Fruit fly (Drosophila melanogaster) whole organism, embryonic: ENCODE data around the gene COX6B.
A peak's percentile ranks its signal among the peaks of the same experiment; 100 is the strongest.

ENCODE experiments used
- CG11093 ChIP-seq: fragments of 200-800 bp; sonication (Bioruptor generic); IDR thresholded peaks from 3 replicates; pipeline ENCODE4 v1.3.6; 2022; ENCODE audit warnings: missing biosample characterization, missing genetic modification characterization
- CG11695 ChIP-seq: fragments of 200-800 bp; sonication (Bioruptor generic); IDR thresholded peaks from 3 replicates; pipeline ENCODE4 v1.3.6; 2022; ENCODE audit warnings: missing biosample characterization, missing genetic modification characterization
- CG12659 ChIP-seq: fragments of 200-800 bp; sonication (Bioruptor generic); optimal IDR thresholded peaks from 3 replicates; lab custom pipeline; 2017; ENCODE audit warnings: mild to moderate bottlenecking, missing biosample characterization, missing genetic modification reagents, missing genetic modification characterization
- CG12942 ChIP-seq: fragments of 200-800 bp; sonication (Bioruptor generic); optimal IDR thresholded peaks from 3 replicates; lab custom pipeline; 2016; ENCODE audit warnings: missing biosample characterization, missing genetic modification characterization
- CG13123 ChIP-seq: fragments of 200-800 bp; sonication (Bioruptor generic); optimal IDR thresholded peaks from 2 replicates; lab custom pipeline; 2016; ENCODE audit warnings: missing biosample characterization, missing genetic modification characterization
- CG16815 ChIP-seq: fragments of 200-800 bp; sonication (Bioruptor generic); optimal IDR thresholded peaks from 3 replicates; lab custom pipeline; 2017; ENCODE audit warnings: missing biosample characterization, mild to moderate bottlenecking, missing genetic modification characterization
- CG16863 ChIP-seq: fragments of 200-800 bp; sonication (Bioruptor generic); optimal IDR thresholded peaks from 3 replicates; lab custom pipeline; 2016; ENCODE audit warnings: missing biosample characterization, missing genetic modification characterization
- CG17802 ChIP-seq: fragments of 200-800 bp; sonication (Bioruptor generic); optimal IDR thresholded peaks from 2 replicates; lab custom pipeline; 2018; ENCODE audit warnings: missing biosample characterization, mild to moderate bottlenecking, missing genetic modification characterization, moderate library complexity
- CG17829 ChIP-seq: fragments of 200-800 bp; optimal IDR thresholded peaks from 2 replicates; lab custom pipeline; 2019; ENCODE audit warnings: missing biosample characterization, mild to moderate bottlenecking, missing genetic modification characterization, moderate library complexity
- CG18599 ChIP-seq: fragments of 200-800 bp; sonication (Bioruptor generic); optimal IDR thresholded peaks from 3 replicates; lab custom pipeline; 2017; ENCODE audit warnings: missing biosample characterization, missing genetic modification characterization, mild to moderate bottlenecking, moderate library complexity, missing genetic modification reagents
- CG2889 ChIP-seq: fragments of 200-800 bp; sonication (Bioruptor generic); IDR thresholded peaks from 3 replicates; pipeline ENCODE4 v1.3.6; 2022; ENCODE audit warnings: missing biosample characterization, missing genetic modification characterization
- CG4328 ChIP-seq: fragments of 200-800 bp; sonication (Bioruptor generic); optimal IDR thresholded peaks from 3 replicates; lab custom pipeline; 2017; ENCODE audit warnings: missing biosample characterization, missing genetic modification reagents, missing genetic modification characterization
- CG5245 ChIP-seq: fragments of 200-800 bp; sonication (Bioruptor generic); optimal IDR thresholded peaks from 3 replicates; lab custom pipeline; 2016; ENCODE audit warnings: missing biosample characterization, missing genetic modification characterization
- CG7271 ChIP-seq: fragments of 200-800 bp; sonication (Bioruptor generic); optimal IDR thresholded peaks from 2 replicates; lab custom pipeline; 2018; ENCODE audit warnings: missing biosample characterization, mild to moderate bottlenecking, missing genetic modification characterization, moderate library complexity
- CG7357 ChIP-seq: fragments of 200-800 bp; sonication (Bioruptor generic); IDR thresholded peaks from 3 replicates; pipeline ENCODE4 v1.3.6; 2022; ENCODE audit warnings: missing biosample characterization, missing genetic modification characterization
- CG7963 ChIP-seq: fragments of 200-800 bp; sonication (Bioruptor generic); IDR thresholded peaks from 3 replicates; pipeline ENCODE4 v1.3.6; 2022; ENCODE audit warnings: missing biosample characterization, missing genetic modification characterization; ENCODE audit not compliant: partially characterized antibody
- CG8290 ChIP-seq, 3 experiments: fragments of 200-800 bp; sonication (Bioruptor generic); optimal IDR thresholded peaks; 2 replicates each; lab custom pipeline; 2016 to 2019; ENCODE audit warnings: missing biosample characterization in 3 of 3, missing genetic modification characterization in 3 of 3, mild to moderate bottlenecking in 2 of 3, moderate library complexity in 1 of 3
- CG8388 ChIP-seq: fragments of 200-800 bp; sonication (Bioruptor generic); optimal IDR thresholded peaks from 2 replicates; lab custom pipeline; 2019; ENCODE audit warnings: missing biosample characterization, mild to moderate bottlenecking, missing genetic modification characterization, moderate library complexity
- D19B ChIP-seq: fragments of 200-800 bp; sonication (Bioruptor generic); optimal IDR thresholded peaks from 2 replicates; lab custom pipeline; 2017; ENCODE audit warnings: missing biosample characterization, mild to moderate bottlenecking, missing genetic modification characterization
- Dbx ChIP-seq: fragments of 200-800 bp; sonication (Bioruptor generic); IDR thresholded peaks from 3 replicates; pipeline ENCODE4 v1.3.6; 2022; ENCODE audit warnings: missing biosample characterization, missing genetic modification characterization
- E2f1 ChIP-seq: fragments of 200-800 bp; sonication (Bioruptor generic); IDR thresholded peaks from 2 replicates; pipeline ENCODE4 v1.3.6; 2022; ENCODE audit warnings: missing biosample characterization, missing genetic modification characterization
- HmgD ChIP-seq: fragments of 200-800 bp; sonication (Bioruptor generic); optimal IDR thresholded peaks from 3 replicates; lab custom pipeline; 2016; ENCODE audit warnings: missing biosample characterization, missing genetic modification characterization
- Hsf ChIP-seq: fragments of 200-800 bp; sonication (Bioruptor generic); optimal IDR thresholded peaks from 3 replicates; lab custom pipeline; 2016; ENCODE audit warnings: missing biosample characterization, missing genetic modification characterization
- Lim3 ChIP-seq: fragments of 200-800 bp; sonication (Bioruptor generic); IDR thresholded peaks from 2 replicates; pipeline ENCODE4 v1.3.6; 2022; ENCODE audit warnings: missing biosample characterization, missing genetic modification characterization
- Nf-YA ChIP-seq: fragments of 200-800 bp; sonication (Bioruptor generic); IDR thresholded peaks from 2 replicates; pipeline ENCODE4 v1.3.6; 2022; ENCODE audit warnings: missing biosample characterization, missing genetic modification characterization
- Oaz ChIP-seq: fragments of 200-800 bp; sonication (Bioruptor generic); IDR thresholded peaks from 2 replicates; pipeline ENCODE4 v1.3.6; 2022; ENCODE audit warnings: missing biosample characterization, missing genetic modification characterization
- Oli ChIP-seq: fragments of 200-800 bp; sonication (Bioruptor generic); optimal IDR thresholded peaks from 2 replicates; lab custom pipeline; 2018; ENCODE audit warnings: missing biosample characterization, mild to moderate bottlenecking, missing genetic modification characterization, moderate library complexity
- Xrp1 ChIP-seq: fragments of 200-800 bp; sonication (Bioruptor generic); IDR thresholded peaks from 2 replicates; pipeline ENCODE4 v1.3.6; 2022; ENCODE audit warnings: missing biosample characterization, missing genetic modification characterization
- ap ChIP-seq: fragments of 200-800 bp; sonication (Bioruptor generic); IDR thresholded peaks from 2 replicates; pipeline ENCODE4 v1.3.6; 2022; ENCODE audit warnings: missing biosample characterization, missing genetic modification characterization
- ash1 ChIP-seq: fragments of 200-800 bp; sonication (Bioruptor generic); optimal IDR thresholded peaks from 2 replicates; lab custom pipeline; 2018; ENCODE audit warnings: missing biosample characterization, mild to moderate bottlenecking, missing genetic modification characterization
- bigmax ChIP-seq: fragments of 200-800 bp; sonication (Bioruptor generic); optimal IDR thresholded peaks from 2 replicates; lab custom pipeline; 2018; ENCODE audit warnings: missing biosample characterization, mild to moderate bottlenecking, missing genetic modification characterization
- bowl ChIP-seq: fragments of 200-800 bp; sonication (Bioruptor generic); IDR thresholded peaks from 2 replicates; pipeline ENCODE4 v1.3.6; 2022; ENCODE audit warnings: missing biosample characterization, missing genetic modification characterization
- eve ChIP-seq, 2 experiments: fragments of >200 bp; optimal IDR thresholded peaks; 2 replicates each; lab custom pipeline; 2017; ENCODE audit warnings: missing biosample characterization in 2 of 2, missing genetic modification characterization in 2 of 2
- gem ChIP-seq: fragments of 200-800 bp; sonication (Bioruptor generic); optimal IDR thresholded peaks from 2 replicates; lab custom pipeline; 2019; ENCODE audit warnings: missing biosample characterization, mild to moderate bottlenecking, missing genetic modification characterization, moderate library complexity
- gt ChIP-seq: fragments of 200-800 bp; sonication (Bioruptor generic); IDR thresholded peaks from 2 replicates; pipeline ENCODE4 v1.3.6; 2022; ENCODE audit warnings: missing biosample characterization, missing genetic modification characterization
- hb ChIP-seq: fragments of 200-800 bp; sonication (Bioruptor generic); IDR thresholded peaks from 3 replicates; pipeline ENCODE4 v1.3.6; 2022; ENCODE audit warnings: missing biosample characterization, missing genetic modification characterization; ENCODE audit not compliant: partially characterized antibody
- klu ChIP-seq: fragments of 200-800 bp; sonication (Bioruptor generic); IDR thresholded peaks from 2 replicates; pipeline ENCODE4 v1.3.6; 2022; ENCODE audit warnings: missing biosample characterization, missing genetic modification characterization
- lilli ChIP-seq: fragments of 200-800 bp; sonication (Bioruptor generic); optimal IDR thresholded peaks from 3 replicates; lab custom pipeline; 2016; ENCODE audit warnings: missing biosample characterization, missing genetic modification characterization
- pb ChIP-seq: fragments of 200-800 bp; sonication (Bioruptor generic); optimal IDR thresholded peaks from 3 replicates; lab custom pipeline; 2016; ENCODE audit warnings: missing biosample characterization, missing genetic modification characterization
- psq ChIP-seq: fragments of 200-800 bp; sonication (Bioruptor generic); optimal IDR thresholded peaks from 2 replicates; lab custom pipeline; 2017; ENCODE audit warnings: missing biosample characterization, missing genetic modification characterization
- schlank ChIP-seq: fragments of 200-800 bp; sonication (Bioruptor generic); optimal IDR thresholded peaks from 2 replicates; lab custom pipeline; 2018; ENCODE audit warnings: missing biosample characterization, mild to moderate bottlenecking, missing genetic modification characterization
- sob ChIP-seq: fragments of 200-800 bp; sonication (Bioruptor generic); IDR thresholded peaks from 2 replicates; pipeline ENCODE4 v1.3.6; 2022; ENCODE audit warnings: missing biosample characterization, missing genetic modification characterization
- trem ChIP-seq: fragments of 200-800 bp; optimal IDR thresholded peaks from 3 replicates; lab custom pipeline; 2019; ENCODE audit warnings: missing biosample characterization, mild to moderate bottlenecking, missing genetic modification characterization, moderate library complexity
- trh ChIP-seq: fragments of 200-800 bp; sonication (Bioruptor generic); optimal IDR thresholded peaks from 2 replicates; lab custom pipeline; 2016; ENCODE audit warnings: missing biosample characterization, missing genetic modification characterization
- ttk ChIP-seq: fragments of 200-800 bp; sonication (Bioruptor generic); IDR thresholded peaks from 2 replicates; pipeline ENCODE4 v2.1.2; 2022; ENCODE audit warnings: missing biosample characterization, missing genetic modification characterization
- unc-4 ChIP-seq: fragments of 200-800 bp; sonication (Bioruptor generic); IDR thresholded peaks from 2 replicates; pipeline ENCODE4 v1.3.6; 2022; ENCODE audit warnings: missing biosample characterization, missing genetic modification characterization; ENCODE audit not compliant: partially characterized antibody
- vfl ChIP-seq: fragments of 200-800 bp; sonication (Bioruptor generic); optimal IDR thresholded peaks from 2 replicates; lab custom pipeline; 2016; ENCODE audit warnings: missing biosample characterization, missing genetic modification characterization
- wek ChIP-seq: fragments of 200-800 bp; sonication (Bioruptor generic); optimal IDR thresholded peaks from 3 replicates; lab custom pipeline; 2018; ENCODE audit warnings: missing biosample characterization, mild to moderate bottlenecking, missing genetic modification characterization, moderate library complexity
- zen2 ChIP-seq: fragments of 200-800 bp; sonication (Bioruptor generic); IDR thresholded peaks from 3 replicates; pipeline ENCODE4 v1.3.6; 2022; ENCODE audit warnings: missing biosample characterization, missing genetic modification characterization; ENCODE audit not compliant: partially characterized antibody

Gene COX6B

DNA sequence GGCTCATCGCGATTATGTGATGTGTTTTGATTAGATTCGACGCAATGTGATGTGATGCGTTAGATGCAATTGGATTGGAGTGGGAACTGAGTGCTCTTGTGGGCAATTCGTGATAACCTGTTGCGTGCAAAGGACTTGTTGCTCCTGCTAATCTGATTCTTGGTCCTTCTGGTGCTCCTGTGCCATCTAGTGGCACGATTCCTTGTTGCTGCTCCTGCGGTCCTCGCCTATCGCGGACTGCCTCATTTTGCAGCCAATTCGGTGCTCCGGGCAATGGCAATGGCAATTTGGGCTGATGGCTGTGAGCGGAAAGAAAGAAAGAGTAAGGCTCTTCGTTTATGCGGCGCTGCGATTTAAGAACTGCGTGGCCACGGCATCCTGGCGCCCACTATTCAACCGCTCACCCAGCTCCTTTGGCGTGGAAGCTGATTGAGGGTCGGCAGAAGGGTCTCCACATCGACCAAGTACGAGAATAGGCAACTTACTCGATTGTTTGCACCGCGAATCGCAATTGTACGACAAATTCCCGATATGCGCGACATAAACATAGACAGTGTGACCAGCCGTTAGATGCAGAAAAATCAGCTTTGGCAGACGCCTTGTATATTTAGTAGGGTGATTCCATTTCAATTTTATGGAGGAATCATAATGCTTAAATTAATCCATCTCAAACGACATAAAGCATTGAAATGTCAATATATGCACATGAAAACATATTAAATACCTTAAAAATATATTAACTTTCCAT is 51.0 kb downstream of the COX6B start, which contains the start of gene Mer:
Gene Mer, minus strand, starts transcription at position 550 of the 748 bp plus-strand sequence.
- TF ChIP-seq CG12659 (peak; percentile 90), vfl (GFP tag; lab: Kevin White, UChicago) (peak; percentile 76), ash1 (peak; percentile 33), bigmax (GFP tag; lab: Kevin White, UChicago) (no peak), eve (GFP tag; optimal IDR thresholded peaks at IDR 0.05; lab: Kevin White, UChicago) (no peak), wek (GFP tag; lab: Kevin White, UChicago) (peak; percentile 95), Xrp1 (peak; percentile 88), CG16863 (peak; percentile 85), CG7357 (GFP tag; lab: Robert Waterston, UW) (peak; percentile 69; the same call in 1 of the 3 replicates), E2f1 (GFP tag; lab: Robert Waterston, UW) (peak; percentile 82), CG18599 (peak; percentile 90), CG8290 (GFP tag; optimal IDR thresholded peaks at IDR 0.05; lab: Kevin White, UChicago) (peak; percentile 85), CG8290 (tag; optimal IDR thresholded peaks at IDR 0.05; lab: Kevin White, UChicago) (peak; percentile 49 to 97), ttk (peak; percentile 74), Lim3 (no peak), Oli (tag; lab: Kevin White, UChicago) (peak; percentile 76), Nf-YA (peak; percentile 59; the same call in 1 of the 2 replicates), CG17802 (peak; percentile 39), gt (GFP tag; lab: Robert Waterston, UW) (no peak), schlank (tag; lab: Kevin White, UChicago) (peak; percentile 75), HmgD (GFP tag; lab: Kevin White, UChicago) (peak; percentile 82), D19B (GFP tag; lab: Kevin White, UChicago) (peak; percentile 77), zen2 (GFP tag; lab: Robert Waterston, UW) (no peak), CG5245 (GFP tag; lab: Kevin White, UChicago) (peak; percentile 54), CG17829 (tag; lab: Kevin White, UChicago) (peak; percentile 87), psq (GFP tag; lab: Kevin White, UChicago) (peak; percentile 44), Dbx (GFP tag; lab: Robert Waterston, UW) (peak; percentile 80; the same call in 2 of the 3 replicates), CG2889 (GFP tag; lab: Robert Waterston, UW) (peak; percentile 65; the same call in 2 of the 3 replicates), trem (peak; percentile 86), Oaz (GFP tag; lab: Robert Waterston, UW) (peak; percentile 67), CG4328 (GFP tag; lab: Kevin White, UChicago) (peak; percentile 74), pb (GFP tag; lab: Kevin White, UChicago) (peak; percentile 89), CG16815 (GFP tag; lab: Kevin White, UChicago) (peak; percentile 66), hb (GFP tag; lab: Robert Waterston, UW) (no peak), CG7271 (no peak), CG13123 (GFP tag; lab: Kevin White, UChicago) (peak; percentile 40), lilli (GFP tag; lab: Kevin White, UChicago) (peak; percentile 91), ap (GFP tag; lab: Robert Waterston, UW) (peak; percentile 35; the same call in 1 of the 2 replicates), klu (GFP tag; lab: Robert Waterston, UW) (peak; percentile 51; the same call in 1 of the 2 replicates), CG11093 (peak; percentile 55; the same call in 2 of the 3 replicates), trh (GFP tag; lab: Kevin White, UChicago) (peak; percentile 37), CG11695 (GFP tag; lab: Robert Waterston, UW) (peak; percentile 92), bowl (GFP tag; lab: Robert Waterston, UW) (0 out of 2 replicates have a peak, but pooled peaks have one; percentile 38), Hsf (GFP tag; lab: Kevin White, UChicago) (peak; percentile 88), CG8388 (GFP tag; lab: Kevin White, UChicago) (peak; percentile 73), gem (peak; percentile 88), CG7963 (GFP tag; lab: Robert Waterston, UW) (no peak), CG12942 (peak; percentile 79), sob (GFP tag; lab: Robert Waterston, UW) (peak; percentile 86), unc-4 (GFP tag; lab: Robert Waterston, UW) (no peak)
